Worm (Caenorhabditis elegans): ENCODE measurements around the gene M04G7.2.

DNA sequence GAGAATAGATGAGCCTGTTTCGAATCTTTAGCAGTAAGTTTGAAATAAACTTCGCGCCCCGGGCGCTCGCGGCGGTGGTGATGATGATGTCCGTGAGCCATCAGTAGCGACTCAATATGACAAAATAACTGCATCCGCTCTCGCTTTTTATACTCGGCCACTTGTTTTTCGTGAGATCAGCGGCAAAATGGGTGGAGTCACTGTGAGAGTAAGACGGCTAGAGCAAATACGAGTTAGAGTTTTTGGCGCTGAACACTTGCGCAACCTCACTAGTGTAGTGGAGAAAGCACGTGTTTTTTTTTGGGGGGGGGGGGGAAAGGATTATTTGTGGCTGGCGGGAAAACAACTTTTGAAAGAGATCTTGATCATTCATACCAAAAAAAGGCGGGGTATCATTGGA is 45.6 kb upstream of the M04G7.2 start, which contains the start of gene W03G1.5:
- TF ChIP-seq dao-5 (tag; optimal IDR thresholded peaks at IDR 0.05): no peak
- no peak for TF ChIP-seq W03F9.2 (tag; optimal IDR thresholded peaks at IDR 0.05)
- TF ChIP-seq him-1 (tag; optimal IDR thresholded peaks at IDR 0.05): no peak
